Fruit fly (Drosophila melanogaster) whole organism, prepupa: ENCODE results near the gene CG11837.
A peak's percentile ranks its signal among the peaks of the same experiment; 100 is the strongest.

Source experiments
- CG11294 ChIP-seq: fragments of 200-800 bp; sonication (Bioruptor generic); IDR thresholded peaks from 2 replicates; pipeline ENCODE4 v1.3.6; 2022; ENCODE audit warnings: missing biosample characterization, missing genetic modification characterization
- CG6854 ChIP-seq: fragments of 200-800 bp; sonication (Bioruptor generic); optimal IDR thresholded peaks from 2 replicates; lab custom pipeline; 2017; ENCODE audit warnings: missing biosample characterization, mild to moderate bottlenecking, missing genetic modification characterization
- Gug ChIP-seq: fragments of 200-800 bp; sonication (Bioruptor generic); IDR thresholded peaks from 2 replicates; pipeline ENCODE4 v1.3.6; 2022; ENCODE audit warnings: missing biosample characterization, missing genetic modification characterization
- Lpt ChIP-seq: fragments of 200-800 bp; sonication (Bioruptor generic); optimal IDR thresholded peaks from 3 replicates; lab custom pipeline; 2016; ENCODE audit warnings: missing biosample characterization, missing genetic modification characterization
- dac ChIP-seq: fragments of 200-800 bp; sonication (Bioruptor generic); optimal IDR thresholded peaks from 2 replicates; lab custom pipeline; 2017; ENCODE audit warnings: missing biosample characterization, mild to moderate bottlenecking, missing genetic modification characterization
- dsx ChIP-seq: fragments of 200-800 bp; optimal IDR thresholded peaks from 3 replicates; lab custom pipeline; 2019; ENCODE audit warnings: missing biosample characterization, mild to moderate bottlenecking, missing genetic modification characterization, moderate library complexity; ENCODE audit not compliant: poor library complexity, severe bottlenecking
- esn ChIP-seq: fragments of 200-800 bp; sonication (Bioruptor generic); optimal IDR thresholded peaks from 2 replicates; lab custom pipeline; 2016; ENCODE audit warnings: missing biosample characterization, mild to moderate bottlenecking, missing genetic modification characterization, moderate library complexity

- TF ChIP-seq CG11294 (GFP tag; lab: Robert Waterston, UW) (no peak), esn (GFP tag; lab: Kevin White, UChicago) (peak; percentile 92), CG6854 (GFP tag; lab: Kevin White, UChicago) (peak; percentile 22), Gug (GFP tag; lab: Robert Waterston, UW) (peak; percentile 37; the same call in 1 of the 2 replicates), dsx (peak; percentile 83), Lpt (GFP tag; lab: Kevin White, UChicago) (no peak), dac (no peak)
These were observed 46.7 kb downstream of the CG11837 start for dm6 chr3R:29096009-29096443.
